Fruit fly (Drosophila melanogaster) whole organism, embryonic: Measurements from ENCODE around the gene CG6652.

ENCODE experiments used
- Asciz ChIP-seq: fragments of 200-800 bp; sonication (Bioruptor generic); optimal IDR thresholded peaks from 2 replicates; lab custom pipeline; 2017; ENCODE audit warnings: missing biosample characterization, mild to moderate bottlenecking, missing genetic modification characterization, missing genetic modification reagents
- CG1024 ChIP-seq: fragments of 200-800 bp; sonication (Bioruptor generic); IDR thresholded peaks from 2 replicates; pipeline ENCODE4 v1.3.6; 2022; ENCODE audit warnings: missing biosample characterization, missing genetic modification characterization
- CG11247 ChIP-seq: fragments of 200-800 bp; sonication (Bioruptor generic); IDR thresholded peaks from 2 replicates; pipeline ENCODE4 v1.3.6; 2022; ENCODE audit warnings: missing biosample characterization, missing genetic modification characterization
- CG11723 ChIP-seq: fragments of 200-800 bp; sonication (Bioruptor generic); optimal IDR thresholded peaks from 2 replicates; lab custom pipeline; 2017; ENCODE audit warnings: missing biosample characterization, mild to moderate bottlenecking, missing genetic modification characterization
- CG12219 ChIP-seq: fragments of 200-800 bp; sonication (Bioruptor generic); optimal IDR thresholded peaks from 3 replicates; lab custom pipeline; 2018; ENCODE audit warnings: missing biosample characterization, mild to moderate bottlenecking, missing genetic modification characterization
- CG12391 ChIP-seq: fragments of 200-800 bp; sonication (Bioruptor generic); optimal IDR thresholded peaks from 3 replicates; lab custom pipeline; 2018; ENCODE audit warnings: missing biosample characterization, mild to moderate bottlenecking, missing genetic modification characterization, moderate library complexity
- CG16779 ChIP-seq: fragments of 200-800 bp; sonication (Bioruptor generic); IDR thresholded peaks from 2 replicates; pipeline ENCODE4 v1.3.6; 2022; ENCODE audit warnings: missing biosample characterization, missing genetic modification characterization
- CG17328 ChIP-seq: fragments of 200-800 bp; sonication (Bioruptor generic); IDR thresholded peaks from 2 replicates; pipeline ENCODE4 v1.3.6; 2022; ENCODE audit warnings: missing biosample characterization, missing genetic modification characterization
- CG1792 ChIP-seq: fragments of 200-800 bp; sonication (Bioruptor generic); optimal IDR thresholded peaks from 2 replicates; lab custom pipeline; 2016; ENCODE audit warnings: missing biosample characterization, missing genetic modification characterization
- CG2199 ChIP-seq: fragments of 200-800 bp; sonication (Bioruptor generic); IDR thresholded peaks from 3 replicates; pipeline ENCODE4 v1.3.6; 2022; ENCODE audit warnings: missing biosample characterization, missing genetic modification characterization
- CG3163 ChIP-seq: fragments of 200-800 bp; sonication (Bioruptor generic); optimal IDR thresholded peaks from 3 replicates; lab custom pipeline; 2016; ENCODE audit warnings: missing biosample characterization, missing genetic modification characterization
- CG4854 ChIP-seq: fragments of 200-800 bp; sonication (Bioruptor generic); optimal IDR thresholded peaks from 2 replicates; lab custom pipeline; 2016; ENCODE audit warnings: missing biosample characterization, missing genetic modification characterization, inconsistent platforms
- CG7372 ChIP-seq: fragments of 200-800 bp; sonication (Bioruptor generic); IDR thresholded peaks from 2 replicates; pipeline ENCODE4 v1.3.6; 2022; ENCODE audit warnings: missing biosample characterization, missing genetic modification characterization
- CG7786 ChIP-seq: fragments of 200-800 bp; sonication (Bioruptor generic); optimal IDR thresholded peaks from 2 replicates; lab custom pipeline; 2016; ENCODE audit warnings: missing biosample characterization, missing genetic modification characterization
- CG9215 ChIP-seq: fragments of 200-800 bp; sonication (Bioruptor generic); IDR thresholded peaks from 2 replicates; pipeline ENCODE4 v1.3.6; 2022; ENCODE audit warnings: missing biosample characterization, missing genetic modification characterization
- CG9437 ChIP-seq: fragments of 200-800 bp; sonication (Bioruptor generic); optimal IDR thresholded peaks from 2 replicates; lab custom pipeline; 2018; ENCODE audit warnings: missing biosample characterization, mild to moderate bottlenecking, missing genetic modification characterization
- CG9932 ChIP-seq: fragments of 200-800 bp; sonication (Bioruptor generic); IDR thresholded peaks from 2 replicates; pipeline ENCODE4 v1.3.6; 2022; ENCODE audit warnings: missing biosample characterization, missing genetic modification characterization
- D ChIP-seq, 2 experiments: fragments of 200-800 bp in 1 of 2; fragments of >200 bp in 1 of 2; sonication (Bioruptor generic) in 1 of 2; optimal IDR thresholded peaks; 2 replicates in 1 of 2; 3 replicates in 1 of 2; lab custom pipeline; 2017; ENCODE audit warnings: mild to moderate bottlenecking in 1 of 2, missing biosample characterization in 1 of 2, missing genetic modification characterization in 1 of 2, missing genetic modification reagents in 1 of 2
- Dref ChIP-seq: fragments of 200-800 bp; sonication (Bioruptor generic); IDR thresholded peaks from 2 replicates; pipeline ENCODE4 v1.3.6; 2022; ENCODE audit warnings: missing biosample characterization, missing genetic modification characterization
- HLH3B ChIP-seq: fragments of 200-800 bp; sonication (Bioruptor generic); IDR thresholded peaks from 2 replicates; pipeline ENCODE4 v1.3.6; 2022; ENCODE audit warnings: missing biosample characterization, missing genetic modification characterization
- HLHmδ ChIP-seq: fragments of 200-800 bp; sonication (Bioruptor generic); optimal IDR thresholded peaks from 2 replicates; lab custom pipeline; 2018; ENCODE audit warnings: missing biosample characterization, mild to moderate bottlenecking, missing genetic modification characterization, moderate library complexity
- MESR4 ChIP-seq: fragments of 200-800 bp; sonication (Bioruptor generic); optimal IDR thresholded peaks from 2 replicates; lab custom pipeline; 2018; ENCODE audit warnings: missing biosample characterization, mild to moderate bottlenecking, missing genetic modification characterization, moderate library complexity
- MTF-1 ChIP-seq: fragments of 200-800 bp; sonication (Bioruptor generic); optimal IDR thresholded peaks from 2 replicates; lab custom pipeline; 2018; ENCODE audit warnings: missing biosample characterization, mild to moderate bottlenecking, missing genetic modification characterization, borderline replicate concordance
- Neu2 ChIP-seq: fragments of 200-800 bp; sonication (Bioruptor generic); optimal IDR thresholded peaks from 3 replicates; lab custom pipeline; 2016; ENCODE audit warnings: missing biosample characterization, missing genetic modification characterization, borderline replicate concordance
- Rx ChIP-seq: fragments of 200-800 bp; sonication (Bioruptor generic); IDR thresholded peaks from 2 replicates; pipeline ENCODE4 v1.3.6; 2022; ENCODE audit warnings: missing biosample characterization, missing genetic modification characterization
- Sox100B ChIP-seq: fragments of 200-800 bp; sonication (Bioruptor generic); optimal IDR thresholded peaks from 3 replicates; lab custom pipeline; 2018; ENCODE audit warnings: missing biosample characterization, mild to moderate bottlenecking, missing genetic modification characterization
- Taf1 ChIP-seq: fragments of 200-800 bp; sonication (Bioruptor generic); IDR thresholded peaks from 2 replicates; pipeline ENCODE4 v1.3.6; 2022; ENCODE audit warnings: missing biosample characterization, missing genetic modification characterization
- Vsx1 ChIP-seq: fragments of 200-800 bp; sonication (Bioruptor generic); optimal IDR thresholded peaks from 2 replicates; lab custom pipeline; 2017; ENCODE audit warnings: missing biosample characterization, mild to moderate bottlenecking, missing genetic modification characterization, missing genetic modification reagents
- bowl ChIP-seq: fragments of 200-800 bp; sonication (Bioruptor generic); IDR thresholded peaks from 2 replicates; pipeline ENCODE4 v1.3.6; 2022; ENCODE audit warnings: missing biosample characterization, missing genetic modification characterization
- chinmo ChIP-seq: fragments of 200-800 bp; sonication (Bioruptor generic); IDR thresholded peaks from 4 replicates; pipeline ENCODE4 v1.3.6; 2022; ENCODE audit warnings: missing biosample characterization, missing genetic modification characterization; ENCODE audit not compliant: partially characterized antibody
- crp ChIP-seq, 2 experiments: fragments of 200-800 bp; sonication (Bioruptor generic); optimal IDR thresholded peaks; 2 replicates in 1 of 2; 3 replicates in 1 of 2; lab custom pipeline; 2017; ENCODE audit warnings: missing biosample characterization in 2 of 2, missing genetic modification characterization in 2 of 2, mild to moderate bottlenecking in 1 of 2, moderate library complexity in 1 of 2
- dan ChIP-seq: fragments of 200-800 bp; sonication (Bioruptor generic); IDR thresholded peaks from 2 replicates; pipeline ENCODE4 v1.3.6; 2022; ENCODE audit warnings: missing biosample characterization, missing genetic modification characterization
- dimm ChIP-seq: fragments of 200-800 bp; sonication (Bioruptor generic); IDR thresholded peaks from 2 replicates; pipeline ENCODE4 v1.3.6; 2022; ENCODE audit warnings: missing biosample characterization, missing genetic modification characterization
- ems ChIP-seq: fragments of 200-800 bp; sonication (Bioruptor generic); optimal IDR thresholded peaks from 3 replicates; lab custom pipeline; 2016; ENCODE audit warnings: missing biosample characterization, missing genetic modification characterization
- fd3F ChIP-seq: fragments of 200-800 bp; sonication (Bioruptor generic); optimal IDR thresholded peaks from 2 replicates; lab custom pipeline; 2018; ENCODE audit warnings: missing biosample characterization, mild to moderate bottlenecking, missing genetic modification characterization, moderate library complexity
- fru ChIP-seq: fragments of >200 bp; optimal IDR thresholded peaks from 2 replicates; lab custom pipeline; 2017
- gro ChIP-seq: fragments of 200-800 bp; sonication (Bioruptor generic); optimal IDR thresholded peaks from 2 replicates; lab custom pipeline; 2016; ENCODE audit warnings: missing biosample characterization, missing genetic modification characterization
- hb ChIP-seq: fragments of 200-800 bp; sonication (Bioruptor generic); IDR thresholded peaks from 3 replicates; pipeline ENCODE4 v1.3.6; 2022; ENCODE audit warnings: missing biosample characterization, missing genetic modification characterization; ENCODE audit not compliant: partially characterized antibody
- insv ChIP-seq, 2 experiments: fragments of 200-800 bp; sonication (Bioruptor generic); optimal IDR thresholded peaks; 3 replicates each; lab custom pipeline; 2016 to 2018; ENCODE audit warnings: missing biosample characterization in 2 of 2, missing genetic modification characterization in 2 of 2
- kay ChIP-seq: fragments of 200-800 bp; sonication (Bioruptor generic); optimal IDR thresholded peaks from 2 replicates; lab custom pipeline; 2016; ENCODE audit warnings: missing biosample characterization, missing genetic modification characterization
- lbe ChIP-seq: fragments of 200-800 bp; sonication (Bioruptor generic); optimal IDR thresholded peaks from 2 replicates; lab custom pipeline; 2016; ENCODE audit warnings: missing biosample characterization, mild to moderate bottlenecking, missing genetic modification characterization
- maf-S ChIP-seq: fragments of 200-800 bp; sonication (Bioruptor generic); optimal IDR thresholded peaks from 2 replicates; lab custom pipeline; 2016; ENCODE audit warnings: missing biosample characterization, missing genetic modification characterization
- mld ChIP-seq: fragments of 200-800 bp; sonication (Bioruptor generic); IDR thresholded peaks from 3 replicates; pipeline ENCODE4 v1.3.6; 2022; ENCODE audit warnings: missing biosample characterization, missing genetic modification characterization; ENCODE audit not compliant: partially characterized antibody
- pb ChIP-seq: fragments of 200-800 bp; sonication (Bioruptor generic); optimal IDR thresholded peaks from 3 replicates; lab custom pipeline; 2016; ENCODE audit warnings: missing biosample characterization, missing genetic modification characterization
- psq ChIP-seq: fragments of 200-800 bp; sonication (Bioruptor generic); optimal IDR thresholded peaks from 2 replicates; lab custom pipeline; 2017; ENCODE audit warnings: missing biosample characterization, missing genetic modification characterization
- sima ChIP-seq: fragments of 200-800 bp; sonication (Bioruptor generic); optimal IDR thresholded peaks from 2 replicates; lab custom pipeline; 2016; ENCODE audit warnings: missing biosample characterization, missing genetic modification characterization
- ssp ChIP-seq: fragments of 200-800 bp; sonication (Bioruptor generic); IDR thresholded peaks from 2 replicates; pipeline ENCODE4 v1.3.6; 2022; ENCODE audit warnings: missing biosample characterization, missing genetic modification characterization
- tin ChIP-seq: fragments of 200-800 bp; sonication (Bioruptor generic); optimal IDR thresholded peaks from 3 replicates; lab custom pipeline; 2016; ENCODE audit warnings: missing biosample characterization, missing genetic modification characterization
- trem ChIP-seq: fragments of 200-800 bp; optimal IDR thresholded peaks from 3 replicates; lab custom pipeline; 2019; ENCODE audit warnings: missing biosample characterization, mild to moderate bottlenecking, missing genetic modification characterization, moderate library complexity
- wek ChIP-seq: fragments of 200-800 bp; sonication (Bioruptor generic); optimal IDR thresholded peaks from 3 replicates; lab custom pipeline; 2018; ENCODE audit warnings: missing biosample characterization, mild to moderate bottlenecking, missing genetic modification characterization, moderate library complexity

The CG6652 gene

dm6 chr3L:17004218-17004759, 18.4 kb downstream of the CG6652 start (continued):
- TF ChIP-seq ssp, result peak; percentile 77
- peak; percentile 73 for TF ChIP-seq dimm (GFP tag; lab: Robert Waterston, UW)
- TF ChIP-seq chinmo (GFP tag; lab: Robert Waterston, UW), result 0 out of 4 replicates have a peak, but pooled peaks have one; percentile 28
- no peak; the same call in 1 of the 2 replicates for TF ChIP-seq CG16779
- peak; percentile 23 for TF ChIP-seq trem (tag; lab: Kevin White, UChicago)
- peak; percentile 80 for TF ChIP-seq Rx
- peak; percentile 15 for TF ChIP-seq HLHmδ (GFP tag; lab: Kevin White, UChicago)
- peak; percentile 58; the same call in 1 of the 2 replicates for TF ChIP-seq CG1024
- peak; percentile 91 for TF ChIP-seq gro (GFP tag; lab: Kevin White, UChicago)
- no peak for TF ChIP-seq psq (GFP tag; lab: Kevin White, UChicago)
- TF ChIP-seq Asciz (GFP tag; lab: Kevin White, UChicago), result peak; percentile 80
- peak; percentile 38 for TF ChIP-seq wek (GFP tag; lab: Kevin White, UChicago)
- no peak for TF ChIP-seq D (optimal IDR thresholded peaks at IDR 0.05; lab: Kevin White, UChicago)
- peak; percentile 78 for TF ChIP-seq D (GFP tag; optimal IDR thresholded peaks at IDR 0.05; lab: Kevin White, UChicago)
- peak; percentile 19 for TF ChIP-seq MTF-1 (GFP tag; lab: Kevin White, UChicago)
- no peak for TF ChIP-seq MESR4 (GFP tag; lab: Kevin White, UChicago)
- TF ChIP-seq Neu2 (GFP tag; lab: Kevin White, UChicago), result peak; percentile 17
- TF ChIP-seq sima (GFP tag; lab: Kevin White, UChicago), result peak; percentile 77
- TF ChIP-seq kay, result peak; percentile 9
- peak; percentile 87 for TF ChIP-seq CG1792
- TF ChIP-seq CG11247, result peak; percentile 33; the same call in 1 of the 2 replicates
- TF ChIP-seq Dref (GFP tag; lab: Robert Waterston, UW), result no peak
- TF ChIP-seq Vsx1 (GFP tag; lab: Kevin White, UChicago), result peak; percentile 58
- peak; percentile 88 for TF ChIP-seq HLH3B
- peak; percentile 90 for TF ChIP-seq CG7786 (GFP tag; lab: Kevin White, UChicago)
- peak; percentile 87 for TF ChIP-seq CG12391 (tag; lab: Kevin White, UChicago)
- TF ChIP-seq insv (GFP tag; optimal IDR thresholded peaks at IDR 0.05; lab: Kevin White, UChicago), result peak in 1 of 2 experiments; percentile 21
- TF ChIP-seq lbe (GFP tag; lab: Kevin White, UChicago), result no peak
- TF ChIP-seq CG3163 (GFP tag; lab: Kevin White, UChicago), result peak; percentile 76
- no peak for TF ChIP-seq fru (lab: Kevin White, UChicago)
- TF ChIP-seq ems (GFP tag; lab: Kevin White, UChicago), result peak; percentile 89
- peak; percentile 81 for TF ChIP-seq CG4854 (GFP tag; lab: Kevin White, UChicago)
- no peak; the same call in 2 of the 3 replicates for TF ChIP-seq CG2199 (GFP tag; lab: Robert Waterston, UW)
- TF ChIP-seq CG9437 (GFP tag; lab: Kevin White, UChicago), result peak; percentile 83
- TF ChIP-seq CG9215 (GFP tag; lab: Robert Waterston, UW), result peak; percentile 82
- TF ChIP-seq CG9932 (GFP tag; lab: Robert Waterston, UW), result peak; percentile 79
- TF ChIP-seq dan (GFP tag; lab: Robert Waterston, UW), result no peak
- TF ChIP-seq maf-S (GFP tag; lab: Kevin White, UChicago), result peak; percentile 84
- peak; percentile 87 for TF ChIP-seq CG12219 (GFP tag; lab: Kevin White, UChicago)
- no peak for TF ChIP-seq mld (GFP tag; lab: Robert Waterston, UW)
- peak; percentile 82 for TF ChIP-seq CG7372 (GFP tag; lab: Robert Waterston, UW)
- peak; percentile 67 for TF ChIP-seq Taf1
- TF ChIP-seq Sox100B, result peak; percentile 89
- TF ChIP-seq CG17328 (GFP tag; lab: Robert Waterston, UW), result peak; percentile 61
- peak; percentile 55; the same call in 1 of the 2 replicates for TF ChIP-seq bowl
- peak; percentile 88 for TF ChIP-seq fd3F (GFP tag; lab: Kevin White, UChicago)
- peak; percentile 72 for TF ChIP-seq pb (GFP tag; lab: Kevin White, UChicago)
- TF ChIP-seq crp (GFP tag; optimal IDR thresholded peaks at IDR 0.05; lab: Kevin White, UChicago), result peak in 1 of 2 experiments; percentile 22
- no peak for TF ChIP-seq hb (GFP tag; lab: Robert Waterston, UW)
- TF ChIP-seq tin (GFP tag; lab: Kevin White, UChicago), result peak; percentile 83
- TF ChIP-seq CG11723, result peak; percentile 74
